Worm (Caenorhabditis elegans): Measurements from ENCODE around the gene sre-9.

The sre-9 gene

DNA sequence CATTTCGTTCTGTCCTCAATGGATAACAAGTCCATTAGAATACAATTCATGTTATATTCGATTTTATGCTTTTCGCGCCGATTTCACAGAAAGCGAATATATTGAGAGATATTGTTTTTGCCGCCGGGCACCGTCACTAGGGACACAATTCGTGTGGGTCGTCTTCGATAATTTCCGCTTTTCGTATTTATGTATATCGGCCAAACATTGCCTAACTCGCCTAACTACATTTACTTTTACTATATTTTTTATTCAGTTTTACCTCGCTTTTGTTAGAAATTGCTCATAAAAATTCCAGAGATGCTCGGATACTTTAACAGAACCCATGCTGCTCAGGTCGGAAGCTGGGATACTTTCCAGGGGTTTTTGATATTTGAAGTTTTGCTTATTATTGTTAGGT, at the start of gene sre-9:
Gene sre-9 (plus strand): TSS at position 301 of the 400 bp plus-strand sequence.
- TF ChIP-seq ztf-29 (GFP tag; IDR thresholded peaks at IDR 0.05) (no peak), T22C8.4 (GFP tag; IDR thresholded peaks at IDR 0.05) (no peak), ztf-23 (GFP tag; IDR thresholded peaks at IDR 0.05) (no peak), ref-1 (GFP tag; conservative IDR thresholded peaks at IDR 0.05) (no peak), med-1 (GFP tag; optimal IDR thresholded peaks at IDR 0.05; ENCODE audit: insufficient read depth) (no peak)

DNA sequence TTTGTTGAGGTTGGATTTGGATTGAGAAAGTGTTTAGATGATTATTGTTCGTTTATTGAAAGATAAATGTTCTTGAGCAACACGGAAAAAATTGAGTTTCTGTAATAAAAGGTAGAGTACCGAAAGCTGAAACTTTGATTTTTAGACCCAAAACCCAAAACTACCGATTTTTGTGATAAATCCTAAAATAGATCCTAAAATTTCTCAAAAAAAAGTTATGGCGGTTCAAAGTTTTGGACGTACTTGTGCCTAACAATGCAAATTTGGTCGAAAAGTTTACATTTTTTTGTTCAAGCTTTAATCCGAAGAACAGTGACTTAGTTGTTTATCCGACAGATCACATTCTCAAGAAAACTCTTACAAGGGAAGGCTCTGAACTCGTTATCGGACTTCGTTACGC, 47.5 kb upstream of the sre-9 start, which contains the start of gene nhr-185:
Gene nhr-185 (minus strand): TSS at position 101 of the 400 bp plus-strand sequence.
- TF ChIP-seq ztf-23 (GFP tag; IDR thresholded peaks at IDR 0.05) (no peak), T22C8.4 (GFP tag; IDR thresholded peaks at IDR 0.05) (no peak), flt-1 (GFP tag; IDR thresholded peaks at IDR 0.05) (no peak), ztf-29 (GFP tag; IDR thresholded peaks at IDR 0.05) (no peak), ref-1 (GFP tag; conservative IDR thresholded peaks at IDR 0.05) (no peak), klf-2 (GFP tag; conservative IDR thresholded peaks at IDR 0.05) (no peak), tab-1 (GFP tag; IDR thresholded peaks at IDR 0.05) (no peak), med-1 (GFP tag; optimal IDR thresholded peaks at IDR 0.05; ENCODE audit: insufficient read depth) (no peak), cog-1 (tag; optimal IDR thresholded peaks at IDR 0.05) (no peak)

DNA sequence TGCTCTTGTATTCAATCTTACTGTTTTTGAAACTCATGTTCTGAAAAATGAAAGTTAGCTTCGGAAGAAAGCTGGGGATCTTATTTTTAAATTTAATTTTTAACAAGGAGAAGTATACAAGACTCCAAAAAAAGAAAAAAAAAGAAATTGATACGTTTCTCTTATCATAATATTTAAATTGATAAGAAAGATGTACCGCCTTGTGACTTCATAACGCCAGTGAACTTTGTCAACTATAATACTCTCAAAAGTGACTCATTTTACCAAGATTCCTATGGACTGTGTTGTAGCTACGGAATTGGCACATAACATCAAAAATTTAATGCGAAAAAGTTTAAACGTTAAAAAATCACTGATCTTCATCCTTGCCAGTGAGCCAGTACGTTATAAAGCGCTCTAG, 43.0 kb upstream of the sre-9 start:
- TF ChIP-seq flt-1 (GFP tag; IDR thresholded peaks at IDR 0.05) (no peak), ztf-29 (GFP tag; IDR thresholded peaks at IDR 0.05) (no peak), tab-1 (GFP tag; IDR thresholded peaks at IDR 0.05) (no peak), med-1 (GFP tag; optimal IDR thresholded peaks at IDR 0.05; ENCODE audit: insufficient read depth) (no peak), klf-2 (GFP tag; conservative IDR thresholded peaks at IDR 0.05) (no peak), ref-1 (GFP tag; conservative IDR thresholded peaks at IDR 0.05) (no peak), ztf-23 (GFP tag; IDR thresholded peaks at IDR 0.05) (no peak), cog-1 (tag; optimal IDR thresholded peaks at IDR 0.05) (no peak), T22C8.4 (GFP tag; IDR thresholded peaks at IDR 0.05) (no peak)

DNA sequence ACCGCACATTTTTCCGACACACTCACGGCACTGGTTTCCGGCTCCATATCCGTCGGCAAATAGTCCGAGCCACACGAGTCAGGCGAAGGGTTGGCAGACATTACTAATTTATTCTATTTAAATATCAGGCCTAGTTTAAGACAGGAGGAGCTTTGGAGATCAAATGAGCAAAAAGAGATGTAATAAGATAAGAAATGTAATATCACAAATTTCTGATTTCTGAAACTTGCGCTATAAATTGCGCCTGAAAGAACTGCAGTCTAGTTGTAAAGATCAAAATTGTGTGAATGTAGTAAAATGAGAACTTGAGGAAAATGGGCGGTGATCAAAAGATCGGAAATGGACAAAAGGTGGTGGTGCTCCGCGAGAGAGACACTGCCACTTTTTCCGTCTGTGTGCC, 39.9 kb upstream of the sre-9 start, which contains the start of gene nhr-186:
Gene nhr-186 (minus strand): TSS at position 101 of the 400 bp plus-strand sequence.
- TF ChIP-seq T22C8.4 (GFP tag; IDR thresholded peaks at IDR 0.05) = no peak
- no peak for TF ChIP-seq klf-2 (GFP tag; conservative IDR thresholded peaks at IDR 0.05)
- no peak for TF ChIP-seq ztf-23 (GFP tag; IDR thresholded peaks at IDR 0.05)
- no peak for TF ChIP-seq flt-1 (GFP tag; IDR thresholded peaks at IDR 0.05)
- TF ChIP-seq ztf-29 (GFP tag; IDR thresholded peaks at IDR 0.05) = no peak
- no peak for TF ChIP-seq cog-1 (tag; optimal IDR thresholded peaks at IDR 0.05)
- no peak for TF ChIP-seq med-1 (GFP tag; optimal IDR thresholded peaks at IDR 0.05; ENCODE audit: insufficient read depth)
- TF ChIP-seq tab-1 (GFP tag; IDR thresholded peaks at IDR 0.05) = no peak
- no peak for TF ChIP-seq ref-1 (GFP tag; conservative IDR thresholded peaks at IDR 0.05)

DNA sequence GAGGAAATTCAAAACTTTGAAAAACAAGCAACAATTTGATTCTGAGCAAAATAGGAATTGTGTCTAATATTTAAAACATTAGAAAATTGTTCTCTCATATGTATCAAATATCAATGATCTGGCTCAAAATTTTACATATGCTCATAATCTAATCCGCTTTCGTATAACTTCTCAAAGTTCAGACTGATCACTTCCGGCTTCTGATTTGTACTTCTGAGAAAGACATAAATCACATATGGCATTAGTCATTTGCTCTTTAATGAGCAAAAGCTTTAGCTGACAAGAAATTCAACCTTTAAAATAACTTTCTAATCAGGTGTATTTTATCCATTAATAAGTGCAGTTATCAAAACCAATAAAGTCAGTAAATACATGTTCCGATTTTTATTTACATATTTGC, 38.8 kb upstream of the sre-9 start:
- no peak for TF ChIP-seq cog-1 (tag; optimal IDR thresholded peaks at IDR 0.05)
- TF ChIP-seq T22C8.4 (GFP tag; IDR thresholded peaks at IDR 0.05) = no peak
- TF ChIP-seq ref-1 (GFP tag; conservative IDR thresholded peaks at IDR 0.05) = no peak
- TF ChIP-seq ztf-29 (GFP tag; IDR thresholded peaks at IDR 0.05) = no peak
- no peak for TF ChIP-seq klf-2 (GFP tag; conservative IDR thresholded peaks at IDR 0.05)
- TF ChIP-seq flt-1 (GFP tag; IDR thresholded peaks at IDR 0.05) = no peak
- no peak for TF ChIP-seq ztf-23 (GFP tag; IDR thresholded peaks at IDR 0.05)
- TF ChIP-seq med-1 (GFP tag; optimal IDR thresholded peaks at IDR 0.05; ENCODE audit: insufficient read depth) = no peak
- TF ChIP-seq tab-1 (GFP tag; IDR thresholded peaks at IDR 0.05) = no peak

DNA sequence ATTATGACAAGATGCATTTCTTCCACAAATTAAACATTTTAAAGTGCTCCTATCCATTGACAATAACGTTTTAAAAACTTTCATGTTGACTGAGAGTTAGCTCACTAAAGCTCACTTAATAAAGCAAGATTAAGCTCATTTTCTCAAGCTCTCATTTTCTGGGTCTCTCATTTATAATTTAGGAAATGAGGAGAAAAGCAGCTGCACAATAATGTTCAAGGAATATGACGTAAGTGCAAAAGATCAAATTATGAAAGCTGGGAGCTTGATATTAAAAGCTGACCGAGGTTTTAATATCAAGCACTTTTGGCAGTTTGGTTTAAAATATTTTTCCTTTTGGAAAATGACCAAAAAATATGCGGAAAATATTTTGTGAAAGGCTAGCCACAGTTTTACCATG, 37.0 kb upstream of the sre-9 start, which contains the start of gene nhr-188:
Gene nhr-188 (minus strand): TSS at position 84 of the 400 bp plus-strand sequence.
- TF ChIP-seq ztf-23 (GFP tag; IDR thresholded peaks at IDR 0.05) (no peak), tab-1 (GFP tag; IDR thresholded peaks at IDR 0.05) (no peak), flt-1 (GFP tag; IDR thresholded peaks at IDR 0.05) (no peak), ref-1 (GFP tag; conservative IDR thresholded peaks at IDR 0.05) (no peak), klf-2 (GFP tag; conservative IDR thresholded peaks at IDR 0.05) (no peak), med-1 (GFP tag; optimal IDR thresholded peaks at IDR 0.05; ENCODE audit: insufficient read depth) (no peak), T22C8.4 (GFP tag; IDR thresholded peaks at IDR 0.05) (no peak), cog-1 (tag; optimal IDR thresholded peaks at IDR 0.05) (no peak), ztf-29 (GFP tag; IDR thresholded peaks at IDR 0.05) (no peak)

DNA sequence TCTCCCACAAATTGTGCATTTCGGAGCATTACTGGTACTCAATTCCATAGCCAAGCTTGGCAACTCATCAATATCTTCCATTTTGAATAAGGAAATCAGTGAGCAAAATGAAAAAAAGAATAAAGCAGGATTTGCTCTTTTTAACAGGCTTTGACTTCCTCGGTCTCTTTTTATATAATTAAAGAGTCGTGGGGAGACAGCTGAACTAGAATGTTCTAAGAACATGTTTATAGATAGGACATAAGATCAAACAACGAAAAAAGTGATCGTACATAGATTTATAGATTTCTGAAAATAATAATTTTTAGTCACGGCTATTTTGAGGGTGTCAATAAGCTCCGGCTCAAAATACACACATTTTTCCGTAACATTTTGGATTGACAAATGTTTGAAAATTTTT, 34.6 kb upstream of the sre-9 start, which contains the start of gene nhr-189:
Gene nhr-189 (minus strand): TSS at position 121 of the 400 bp plus-strand sequence.
- no peak for TF ChIP-seq cog-1 (tag; optimal IDR thresholded peaks at IDR 0.05)
- TF ChIP-seq T22C8.4 (GFP tag; IDR thresholded peaks at IDR 0.05) = no peak
- no peak for TF ChIP-seq flt-1 (GFP tag; IDR thresholded peaks at IDR 0.05)
- no peak for TF ChIP-seq med-1 (GFP tag; optimal IDR thresholded peaks at IDR 0.05; ENCODE audit: insufficient read depth)
- no peak for TF ChIP-seq klf-2 (GFP tag; conservative IDR thresholded peaks at IDR 0.05)
- no peak for TF ChIP-seq tab-1 (GFP tag; IDR thresholded peaks at IDR 0.05)
- TF ChIP-seq ztf-29 (GFP tag; IDR thresholded peaks at IDR 0.05) = no peak
- TF ChIP-seq ref-1 (GFP tag; conservative IDR thresholded peaks at IDR 0.05) = no peak
- TF ChIP-seq ztf-23 (GFP tag; IDR thresholded peaks at IDR 0.05) = no peak

DNA sequence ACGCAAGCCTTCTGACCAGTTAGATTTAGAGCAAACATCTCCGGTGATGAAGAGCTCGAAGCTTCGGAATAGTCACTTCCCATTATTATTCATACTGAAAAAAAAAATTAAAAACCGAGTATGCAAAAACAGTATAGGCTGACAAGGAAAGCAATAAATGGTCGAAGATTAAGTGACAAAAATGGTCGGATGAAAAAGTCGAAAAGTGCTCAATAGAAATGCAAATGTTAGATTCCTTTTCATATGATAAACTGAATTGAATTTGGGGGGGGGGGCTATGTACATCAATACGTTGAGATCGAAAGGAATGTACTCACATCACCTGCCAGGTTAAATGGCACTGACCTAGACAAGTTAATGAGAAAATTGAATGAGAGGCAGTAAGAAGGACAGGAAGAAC, 31.9 kb upstream of the sre-9 start, which contains the start of gene nhr-187:
Gene nhr-187 (minus strand): TSS at position 101 of the 400 bp plus-strand sequence.
- TF ChIP-seq ref-1 (GFP tag; conservative IDR thresholded peaks at IDR 0.05) = no peak
- no peak for TF ChIP-seq cog-1 (tag; optimal IDR thresholded peaks at IDR 0.05)
- TF ChIP-seq flt-1 (GFP tag; IDR thresholded peaks at IDR 0.05) = no peak
- no peak for TF ChIP-seq ztf-23 (GFP tag; IDR thresholded peaks at IDR 0.05)
- no peak for TF ChIP-seq med-1 (GFP tag; optimal IDR thresholded peaks at IDR 0.05; ENCODE audit: insufficient read depth)
- TF ChIP-seq ztf-29 (GFP tag; IDR thresholded peaks at IDR 0.05) = no peak
- TF ChIP-seq tab-1 (GFP tag; IDR thresholded peaks at IDR 0.05) = no peak
- TF ChIP-seq T22C8.4 (GFP tag; IDR thresholded peaks at IDR 0.05) = no peak
- TF ChIP-seq klf-2 (GFP tag; conservative IDR thresholded peaks at IDR 0.05) = no peak

DNA sequence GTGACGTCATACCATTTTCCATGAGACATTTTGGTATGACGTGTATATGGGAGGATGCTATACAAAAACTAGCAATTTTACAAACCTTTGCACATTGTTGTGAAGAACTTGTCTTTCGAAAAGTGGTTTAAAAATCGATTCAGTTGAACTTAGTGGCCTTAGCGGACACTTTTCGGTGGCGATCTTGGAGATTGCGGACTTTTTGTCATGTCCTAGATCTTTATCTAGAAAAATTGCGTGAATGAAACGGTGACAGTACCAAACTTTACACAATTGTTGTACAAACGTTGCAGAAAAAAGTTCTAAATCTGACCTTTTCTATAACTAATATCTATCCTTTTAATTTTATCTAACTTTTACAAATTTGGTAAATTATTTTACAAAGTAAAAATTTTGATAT, 29.5 kb upstream of the sre-9 start:
- TF ChIP-seq cog-1 (tag; optimal IDR thresholded peaks at IDR 0.05) = no peak
- no peak for TF ChIP-seq T22C8.4 (GFP tag; IDR thresholded peaks at IDR 0.05)
- TF ChIP-seq ztf-29 (GFP tag; IDR thresholded peaks at IDR 0.05) = no peak
- TF ChIP-seq tab-1 (GFP tag; IDR thresholded peaks at IDR 0.05) = no peak
- TF ChIP-seq ref-1 (GFP tag; conservative IDR thresholded peaks at IDR 0.05) = no peak
- no peak for TF ChIP-seq ztf-23 (GFP tag; IDR thresholded peaks at IDR 0.05)
- no peak for TF ChIP-seq flt-1 (GFP tag; IDR thresholded peaks at IDR 0.05)
- no peak for TF ChIP-seq med-1 (GFP tag; optimal IDR thresholded peaks at IDR 0.05; ENCODE audit: insufficient read depth)
- TF ChIP-seq klf-2 (GFP tag; conservative IDR thresholded peaks at IDR 0.05) = no peak
